Worm (Caenorhabditis elegans) whole organism, L2 larva: ENCODE measurements around the gene F23B2.7.
A peak's percentile ranks its signal among the peaks of the same experiment; 100 is the strongest.
"Not testable (repeated sequence)": the region's sequence is repeated elsewhere in the genome, so short reads cannot be mapped to it uniquely, and the experiment has no call there.

Source experiments
- C34F6.9 ChIP-seq: fragments of 150-350 bp; optimal IDR thresholded peaks from 2 replicates; lab custom pipeline; 2014; ENCODE audit warnings: missing biosample characterization, missing genetic modification characterization
- F13H6.1 ChIP-seq: sonication (generic microtip); optimal IDR thresholded peaks from 2 replicates; lab custom pipeline; 2016; ENCODE audit warnings: missing genetic modification characterization, missing compliant biosample characterization
- Y55F3AM.14 ChIP-seq: fragments of 200-800 bp; sonication (Bioruptor generic); optimal IDR thresholded peaks from 2 replicates; lab custom pipeline; 2018; ENCODE audit warnings: mild to moderate bottlenecking, missing genetic modification characterization, missing compliant biosample characterization
- ZK546.5 ChIP-seq: sonication (generic microtip); optimal IDR thresholded peaks from 2 replicates; lab custom pipeline; 2017; ENCODE audit warnings: missing biosample characterization, missing genetic modification characterization
- alr-1 ChIP-seq: fragments of 150-350 bp; optimal IDR thresholded peaks from 2 replicates; lab custom pipeline; 2014; ENCODE audit warnings: missing biosample characterization, missing genetic modification characterization
- ama-1 ChIP-seq: fragments of 150-350 bp; optimal IDR thresholded peaks from 2 replicates; lab custom pipeline; 2018; ENCODE audit warnings: inconsistent platforms
- crh-2 ChIP-seq: sonication (generic microtip); optimal IDR thresholded peaks from 2 replicates; lab custom pipeline; 2017; ENCODE audit warnings: missing biosample characterization, missing genetic modification characterization
- egl-27 ChIP-seq: sonication (generic microtip); optimal IDR thresholded peaks from 3 replicates; lab custom pipeline; 2017; ENCODE audit warnings: missing biosample characterization, missing genetic modification reagents, missing genetic modification characterization
- elt-1 ChIP-seq: fragments of 150-350 bp; optimal IDR thresholded peaks from 2 replicates; lab custom pipeline; 2014; ENCODE audit warnings: missing biosample characterization, missing genetic modification characterization
- elt-3 ChIP-seq: sonication (generic microtip); optimal IDR thresholded peaks from 2 replicates; lab custom pipeline; 2017; ENCODE audit warnings: missing biosample characterization, missing genetic modification characterization
- fos-1 ChIP-seq: fragments of 150-350 bp; optimal IDR thresholded peaks from 2 replicates; lab custom pipeline; 2014; ENCODE audit warnings: missing biosample characterization, missing genetic modification characterization
- gmeb-1 ChIP-seq: fragments of 150-350 bp; optimal IDR thresholded peaks from 2 replicates; lab custom pipeline; 2014; ENCODE audit warnings: missing biosample characterization, missing genetic modification characterization
- lin-11 ChIP-seq: fragments of 150-350 bp; sonication (generic microtip); optimal IDR thresholded peaks from 2 replicates; lab custom pipeline; 2014; ENCODE audit warnings: missing biosample characterization, missing genetic modification characterization, inconsistent platforms, mixed read lengths
- lin-13 ChIP-seq: fragments of 150-350 bp; optimal IDR thresholded peaks from 2 replicates; lab custom pipeline; 2014; ENCODE audit warnings: missing biosample characterization, missing genetic modification reagents, missing genetic modification characterization
- lsy-2 ChIP-seq, 2 experiments: fragments of 150-350 bp in 1 of 2; sonication (generic microtip) in 1 of 2; optimal IDR thresholded peaks; 2 replicates each; lab custom pipeline; 2014 to 2017; ENCODE audit warnings: missing biosample characterization in 2 of 2, missing genetic modification characterization in 2 of 2
- mdl-1 ChIP-seq, 2 experiments: fragments of 150-350 bp in 1 of 2; sonication (generic microtip) in 1 of 2; optimal IDR thresholded peaks; 2 replicates each; lab custom pipeline; 2017; ENCODE audit warnings: missing biosample characterization in 2 of 2, missing genetic modification characterization in 2 of 2
- nhr-10 ChIP-seq: sonication (generic microtip); optimal IDR thresholded peaks from 2 replicates; lab custom pipeline; 2017; ENCODE audit warnings: missing biosample characterization, missing genetic modification characterization
- nhr-11 ChIP-seq: fragments of 150-350 bp; optimal IDR thresholded peaks from 2 replicates; lab custom pipeline; 2014; ENCODE audit warnings: missing biosample characterization, missing genetic modification characterization
- nhr-129 ChIP-seq: fragments of 150-350 bp; optimal IDR thresholded peaks from 2 replicates; lab custom pipeline; 2014; ENCODE audit warnings: missing biosample characterization, missing genetic modification characterization
- nhr-21 ChIP-seq: fragments of 150-350 bp; optimal IDR thresholded peaks from 2 replicates; lab custom pipeline; 2014; ENCODE audit warnings: missing biosample characterization, missing genetic modification characterization
- nhr-23 ChIP-seq: fragments of 150-350 bp; optimal IDR thresholded peaks from 2 replicates; lab custom pipeline; 2014; ENCODE audit warnings: missing biosample characterization, missing genetic modification reagents, missing genetic modification characterization
- nhr-77 ChIP-seq: fragments of 150-350 bp; optimal IDR thresholded peaks from 2 replicates; lab custom pipeline; 2014; ENCODE audit warnings: missing biosample characterization, missing genetic modification characterization
- sem-4 ChIP-seq: fragments of 150-350 bp; optimal IDR thresholded peaks from 2 replicates; lab custom pipeline; 2014; ENCODE audit warnings: missing biosample characterization, missing genetic modification reagents, missing genetic modification characterization
- skn-1 ChIP-seq: sonication (generic microtip); optimal IDR thresholded peaks from 2 replicates; lab custom pipeline; 2017; ENCODE audit warnings: missing biosample characterization, missing genetic modification characterization
- sma-3 ChIP-seq: sonication (generic microtip); optimal IDR thresholded peaks from 2 replicates; lab custom pipeline; 2016; ENCODE audit warnings: missing genetic modification reagents, missing genetic modification characterization, missing compliant biosample characterization
- sma-9 ChIP-seq, 2 experiments: fragments of 150-350 bp in 1 of 2; sonication (generic microtip) in 1 of 2; optimal IDR thresholded peaks; 2 replicates each; lab custom pipeline; 2014 to 2016; ENCODE audit warnings: missing genetic modification characterization in 2 of 2, mild to moderate bottlenecking in 1 of 2, missing biosample characterization in 1 of 2, missing compliant biosample characterization in 1 of 2, missing genetic modification reagents in 1 of 2, moderate library complexity in 1 of 2
- snpc-4 ChIP-seq: fragments of 150-350 bp; optimal IDR thresholded peaks from 2 replicates; lab custom pipeline; 2014; ENCODE audit warnings: missing biosample characterization, missing genetic modification characterization
- unc-55 ChIP-seq: fragments of 150-350 bp; sonication (generic microtip); optimal IDR thresholded peaks from 3 replicates; lab custom pipeline; 2014; ENCODE audit warnings: missing biosample characterization, missing genetic modification reagents, missing genetic modification characterization
- unc-62 ChIP-seq: fragments of 150-350 bp; optimal IDR thresholded peaks from 2 replicates; lab custom pipeline; 2014; ENCODE audit warnings: missing biosample characterization, missing genetic modification reagents, missing genetic modification characterization
- zag-1 ChIP-seq: fragments of 150-350 bp; optimal IDR thresholded peaks from 2 replicates; lab custom pipeline; 2014; ENCODE audit warnings: missing biosample characterization, missing genetic modification characterization
- ztf-1 ChIP-seq: fragments of 200-800 bp; sonication (Bioruptor generic); conservative IDR thresholded peaks from 2 replicates; pipeline ENCODE4 v1.3.6; 2022; ENCODE audit warnings: missing genetic modification characterization, missing compliant biosample characterization
- ztf-11 ChIP-seq: sonication (generic microtip); optimal IDR thresholded peaks from 2 replicates; lab custom pipeline; 2017; ENCODE audit warnings: missing biosample characterization, missing genetic modification characterization

F23B2.7 gene

DNA sequence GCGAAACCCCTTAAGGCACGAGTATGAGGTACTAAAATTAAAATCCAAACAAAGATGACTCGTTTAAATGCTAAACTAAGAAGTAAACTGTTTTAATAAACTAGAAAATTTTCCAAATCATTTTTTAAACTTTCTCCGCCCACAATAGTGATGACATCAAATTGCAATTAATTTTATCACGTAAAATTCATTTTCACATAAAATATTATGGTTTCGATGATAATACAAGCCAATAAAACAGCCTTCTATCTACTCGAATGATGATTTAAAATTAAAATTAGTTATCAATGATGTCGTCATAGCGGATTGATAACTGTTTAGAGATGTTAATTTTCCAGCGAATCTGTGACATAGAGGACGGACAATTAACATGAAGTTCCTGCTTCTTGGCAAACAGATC is 15.4 kb downstream of the F23B2.7 start, which contains the start of gene C07C7.3:
TSS of gene C07C7.3 (plus strand) at position 371 of the 400 bp plus-strand sequence.
- no peak for TF ChIP-seq unc-62 (GFP tag; lab: Kevin White, UChicago)
- no peak for TF ChIP-seq elt-1
- TF ChIP-seq ztf-11 (tag; lab: Kevin White, UChicago): no peak
- TF ChIP-seq fos-1 (tag; lab: Kevin White, UChicago): peak; percentile 90
- no peak for TF ChIP-seq nhr-129 (tag; lab: Kevin White, UChicago)
- TF ChIP-seq skn-1 (tag; lab: Kevin White, UChicago): peak; percentile 71

DNA sequence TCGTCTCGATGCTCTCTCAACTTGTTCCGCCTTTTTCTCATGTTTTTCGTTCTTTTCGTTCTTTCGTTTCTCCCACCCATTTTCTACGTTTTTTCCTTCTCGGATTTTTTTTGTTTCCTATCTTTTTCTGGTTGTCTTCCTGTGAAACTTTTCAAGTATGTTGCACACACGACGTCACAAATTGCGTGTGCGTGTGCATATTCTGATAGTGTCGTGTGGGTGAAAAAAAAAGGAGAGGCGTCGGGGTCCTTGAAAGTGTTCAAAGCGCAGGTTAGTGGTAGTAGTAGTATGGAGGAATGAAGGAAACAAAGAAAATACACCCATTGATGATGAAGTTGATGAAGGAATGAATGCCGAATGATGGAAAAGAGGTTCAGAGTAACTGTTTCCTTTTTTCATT is 19.5 kb downstream of the F23B2.7 start:
- no peak for TF ChIP-seq nhr-77
- peak; percentile 11 for TF ChIP-seq unc-55 (GFP tag; lab: Kevin White, UChicago)

DNA sequence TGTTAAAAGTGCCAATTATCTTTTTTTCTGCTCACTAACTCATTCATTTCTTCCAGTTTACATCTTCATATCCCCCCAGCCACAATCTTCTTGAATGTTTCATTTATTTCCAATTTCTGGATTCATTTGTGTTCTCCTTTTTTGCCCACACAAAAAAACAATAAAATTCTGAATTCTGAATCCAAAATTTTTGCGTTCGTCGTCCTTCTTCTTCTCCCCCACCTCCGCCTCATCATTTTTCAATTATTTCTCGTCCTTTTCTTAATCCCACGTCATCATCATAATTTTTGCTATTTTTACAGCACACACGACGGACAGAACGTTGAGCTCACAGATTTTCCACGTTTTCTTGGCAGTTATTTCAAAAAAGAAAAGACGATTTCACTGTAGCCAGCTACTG is 34.3 kb downstream of the F23B2.7 start, which contains the start of gene C07C7.1:
TSS of gene C07C7.1 (plus strand) at position 301 of the 400 bp plus-strand sequence.
- TF ChIP-seq sma-3 (GFP tag; lab: Kevin White, UChicago) (no peak), skn-1 (tag; lab: Kevin White, UChicago) (no peak), elt-3 (tag; lab: Kevin White, UChicago) (no peak), nhr-10 (tag; lab: Kevin White, UChicago) (no peak), zag-1 (no peak), mdl-1 (tag; optimal IDR thresholded peaks at IDR 0.05; lab: Kevin White, UChicago) (no peak), egl-27 (tag; lab: Kevin White, UChicago) (no peak), Y55F3AM.14 (GFP tag; lab: Kevin White, UChicago) (no peak)

DNA sequence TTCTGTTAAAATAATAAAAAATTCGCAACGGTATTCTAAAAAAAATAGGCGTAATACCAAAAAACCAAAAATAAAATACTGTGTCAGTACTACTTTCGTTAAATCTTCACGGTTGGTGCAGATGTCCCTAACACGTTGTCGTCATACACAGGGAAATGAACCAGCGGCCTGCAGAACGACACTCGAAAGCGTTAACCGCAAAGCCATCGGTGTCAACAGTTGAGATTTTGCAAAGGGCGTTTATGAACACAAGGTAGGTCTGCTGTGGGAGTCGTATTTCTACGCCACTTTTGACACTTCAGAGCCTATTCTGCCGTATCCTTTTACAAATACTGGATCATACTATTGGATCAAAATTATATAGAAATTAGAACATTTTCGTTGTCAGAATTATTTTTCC is 40.9 kb downstream of the F23B2.7 start:
- TF ChIP-seq alr-1 (tag; lab: Kevin White, UChicago): no peak
- peak; percentile 15 for TF ChIP-seq nhr-77
- peak; percentile 48 for TF ChIP-seq zag-1
- TF ChIP-seq ztf-1 (GFP tag; lab: Robert Waterston, UW): no peak
- TF ChIP-seq unc-55 (GFP tag; lab: Kevin White, UChicago): peak; percentile 17
- TF ChIP-seq sem-4 (tag; lab: Kevin White, UChicago): no peak
- no peak for TF ChIP-seq mdl-1 (tag; optimal IDR thresholded peaks at IDR 0.05; lab: Kevin White, UChicago)
- no peak for TF ChIP-seq nhr-11
- TF ChIP-seq ztf-11 (tag; lab: Kevin White, UChicago): no peak
- TF ChIP-seq Y55F3AM.14 (GFP tag; lab: Kevin White, UChicago): peak; percentile 42
- peak; percentile 53 for TF ChIP-seq lin-11
- TF ChIP-seq unc-62 (GFP tag; lab: Kevin White, UChicago): no peak
- TF ChIP-seq C34F6.9 (tag; lab: Kevin White, UChicago): peak; percentile 57
- TF ChIP-seq nhr-21: peak; percentile 53
- TF ChIP-seq lin-13 (GFP tag; lab: Kevin White, UChicago): peak; percentile 25
- peak; percentile 70 for TF ChIP-seq fos-1 (tag; lab: Kevin White, UChicago)
- no peak for TF ChIP-seq ama-1
- no peak for TF ChIP-seq nhr-10 (tag; lab: Kevin White, UChicago)
- no peak for TF ChIP-seq nhr-23 (tag; lab: Kevin White, UChicago)
- peak; percentile 77 for TF ChIP-seq sma-9 (GFP tag; optimal IDR thresholded peaks at IDR 0.05; lab: Kevin White, UChicago)
- no peak for TF ChIP-seq sma-9 (tag; optimal IDR thresholded peaks at IDR 0.05; lab: Kevin White, UChicago)
- peak in 1 of 2 experiments; percentile 17 for TF ChIP-seq lsy-2 (tag; optimal IDR thresholded peaks at IDR 0.05; lab: Kevin White, UChicago)
- peak; percentile 73 for TF ChIP-seq crh-2 (tag; lab: Kevin White, UChicago)
- peak; percentile 60 for TF ChIP-seq F13H6.1
- TF ChIP-seq ZK546.5 (tag; lab: Kevin White, UChicago): no peak
- TF ChIP-seq sma-3 (GFP tag; lab: Kevin White, UChicago): peak; percentile 48
- peak; percentile 92 for TF ChIP-seq nhr-129 (tag; lab: Kevin White, UChicago)
- TF ChIP-seq egl-27 (tag; lab: Kevin White, UChicago): peak; percentile 46
- peak; percentile 67 for TF ChIP-seq gmeb-1 (tag; lab: Kevin White, UChicago)

DNA sequence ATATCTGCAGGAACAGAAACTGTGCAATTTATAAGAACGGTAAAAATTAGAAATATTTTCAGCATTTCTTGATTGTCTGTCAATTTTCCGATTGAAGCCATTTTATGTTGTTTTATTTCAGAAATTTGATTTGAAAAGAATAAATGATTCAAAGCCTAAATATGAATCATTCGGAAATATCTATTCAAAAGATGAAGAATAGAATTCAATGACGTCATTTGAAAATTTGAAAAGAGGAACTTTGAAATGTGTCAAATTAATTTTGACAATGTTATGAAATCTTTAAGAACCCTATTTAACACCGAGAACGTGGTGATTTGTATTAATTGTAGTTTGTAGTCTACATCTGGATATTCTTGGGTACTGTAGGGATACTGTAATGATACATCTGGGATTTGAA is 42.2 kb downstream of the F23B2.7 start, which contains the start of gene C46C2.5:
TSS of gene C46C2.5 (minus strand) at position 101 of the 400 bp plus-strand sequence.
- no peak for TF ChIP-seq nhr-23 (tag; lab: Kevin White, UChicago)

DNA sequence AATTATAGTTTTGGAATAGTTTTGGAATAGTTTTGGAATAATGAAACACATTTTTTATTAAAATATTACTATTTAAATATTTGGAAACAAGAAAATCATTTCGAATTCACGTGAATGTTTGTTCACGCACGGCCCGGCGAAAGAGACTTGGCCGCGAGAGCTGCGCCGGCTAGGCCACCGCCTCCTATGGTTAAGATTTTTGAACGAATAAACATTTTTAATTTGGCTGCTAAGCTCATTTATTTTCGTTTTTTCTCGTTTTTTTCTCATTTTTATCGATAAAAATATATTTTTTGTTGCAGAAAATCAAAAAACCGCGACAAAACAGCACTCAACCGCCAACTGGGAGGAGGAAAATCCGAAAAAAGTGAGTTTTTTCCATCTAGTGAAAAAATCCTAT is 44.2 kb downstream of the F23B2.7 start, which contains the start of gene C46C2.7:
TSS of gene C46C2.7 (plus strand) at position 301 of the 400 bp plus-strand sequence.
- not testable (repeated sequence) for TF ChIP-seq elt-3 (tag; lab: Kevin White, UChicago); snpc-4 (tag; lab: Kevin White, UChicago); lsy-2 (tag; optimal IDR thresholded peaks at IDR 0.05; lab: Kevin White, UChicago)
